Fruit fly (Drosophila melanogaster) whole organism, wandering third instar larva: ENCODE results near the gene Dhc36C.

Source experiments
- Dfd ChIP-seq: fragments of >200 bp; optimal IDR thresholded peaks from 2 replicates; lab custom pipeline; 2017; ENCODE audit warnings: missing biosample characterization, missing genetic modification characterization
- Dif ChIP-seq: fragments of 200-275, 200-300 bp; sonication (Bioruptor generic); optimal IDR thresholded peaks from 2 replicates; lab custom pipeline; 2018; ENCODE audit warnings: missing biosample characterization, missing genetic modification characterization; ENCODE audit not compliant: partially characterized antibody
- Mio ChIP-seq: sonication (Bioruptor generic); optimal IDR thresholded peaks from 2 replicates; lab custom pipeline; 2016; ENCODE audit warnings: missing biosample characterization, missing genetic modification characterization
- Rel ChIP-seq, 2 experiments: fragments of 200-800 bp; sonication (Bioruptor generic) in 1 of 2; optimal IDR thresholded peaks; 2 replicates in 1 of 2; 3 replicates in 1 of 2; lab custom pipeline; 2016 to 2019; ENCODE audit warnings: mild to moderate bottlenecking in 2 of 2, missing biosample characterization in 2 of 2, missing genetic modification characterization in 2 of 2, moderate library complexity in 1 of 2
- br ChIP-seq: fragments of 200-800 bp; sonication (Bioruptor generic); optimal IDR thresholded peaks from 2 replicates; lab custom pipeline; 2016; ENCODE audit warnings: missing biosample characterization, missing genetic modification characterization
- dsf ChIP-seq: sonication (Bioruptor generic); optimal IDR thresholded peaks from 2 replicates; lab custom pipeline; 2016; ENCODE audit warnings: missing biosample characterization, missing genetic modification characterization, borderline replicate concordance
- foxo ChIP-seq, 2 experiments: fragments of 200-800 bp; sonication (Bioruptor generic); optimal IDR thresholded peaks; 2 replicates in 1 of 2; 3 replicates in 1 of 2; lab custom pipeline; 2016 to 2017; ENCODE audit warnings: missing biosample characterization in 2 of 2, missing genetic modification characterization in 2 of 2
- psq ChIP-seq: fragments of 200-800 bp; sonication (Bioruptor generic); optimal IDR thresholded peaks from 3 replicates; lab custom pipeline; 2017; ENCODE audit warnings: missing biosample characterization, mild to moderate bottlenecking, missing genetic modification characterization, moderate library complexity
- sv ChIP-seq: fragments of 200-800 bp; sonication (Bioruptor generic); optimal IDR thresholded peaks from 3 replicates; lab custom pipeline; 2016; ENCODE audit warnings: missing biosample characterization, missing genetic modification characterization
- tai ChIP-seq: sonication (Bioruptor generic); optimal IDR thresholded peaks from 2 replicates; lab custom pipeline; 2016; ENCODE audit warnings: missing biosample characterization, missing genetic modification characterization
- usp ChIP-seq: fragments of >200 bp; optimal IDR thresholded peaks from 2 replicates; lab custom pipeline; 2017; ENCODE audit warnings: missing biosample characterization, missing genetic modification characterization

DNA sequence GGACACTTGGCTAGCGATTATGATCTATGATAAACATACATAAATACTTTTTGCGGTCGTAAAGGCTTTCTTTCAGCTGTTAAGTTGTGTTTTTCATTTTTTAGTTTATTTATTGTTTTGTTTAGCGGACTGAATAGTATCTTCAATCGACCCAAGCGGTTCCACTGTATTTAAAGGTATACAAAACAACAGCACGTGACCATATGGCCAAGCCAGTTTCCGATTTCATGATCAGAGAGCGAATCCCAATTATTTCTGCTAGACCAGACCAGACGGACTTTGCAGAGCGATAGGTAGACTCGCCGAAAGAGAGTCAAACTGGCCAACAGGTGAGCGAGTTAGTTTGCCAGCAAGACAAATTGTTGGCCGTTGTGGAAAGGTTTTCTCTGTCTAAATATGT, 29.7 kb upstream of the Dhc36C start, which contains the start of gene Sgt:
- no peak for TF ChIP-seq psq (GFP tag; lab: Kevin White, UChicago)
- no peak for TF ChIP-seq dsf (GFP tag; lab: Kevin White, UChicago)
- peak; percentile 22 for TF ChIP-seq Dif (GFP tag; lab: Kevin White, UChicago)
- TF ChIP-seq usp (GFP tag; lab: Kevin White, UChicago): no peak
- no peak for TF ChIP-seq Mio (GFP tag; lab: Kevin White, UChicago)
- TF ChIP-seq br (GFP tag; lab: Kevin White, UChicago): no peak
- TF ChIP-seq sv (GFP tag; lab: Kevin White, UChicago): no peak
- no peak for TF ChIP-seq Rel (GFP tag; optimal IDR thresholded peaks at IDR 0.05; lab: Kevin White, UChicago)
- TF ChIP-seq Rel (tag; optimal IDR thresholded peaks at IDR 0.05; lab: Kevin White, UChicago): no peak
- TF ChIP-seq tai: no peak
- no peak for TF ChIP-seq foxo (GFP tag; optimal IDR thresholded peaks at IDR 0.05; lab: Kevin White, UChicago)
- TF ChIP-seq Dfd: no peak
